Worm (Caenorhabditis elegans): Measurements from ENCODE around the gene ttr-13.

The ttr-13 gene

ce11 chrV:20655174-20655573 is 18.4 kb upstream of the ttr-13 start:
- TF ChIP-seq nhr-237 (tag; optimal IDR thresholded peaks at IDR 0.05), result no peak
- TF ChIP-seq elt-3 (tag; optimal IDR thresholded peaks at IDR 0.05), result no peak
- no peak for TF ChIP-seq egl-5 (tag; optimal IDR thresholded peaks at IDR 0.05)
- TF ChIP-seq hmg-11 (tag; optimal IDR thresholded peaks at IDR 0.05), result no peak
- no peak for TF ChIP-seq tbx-2 (tag; optimal IDR thresholded peaks at IDR 0.05)
- no peak for TF ChIP-seq lin-15B (tag; optimal IDR thresholded peaks at IDR 0.05)
- no peak for TF ChIP-seq nhr-43 (tag; optimal IDR thresholded peaks at IDR 0.05; ENCODE audit: poor library complexity, severe bottlenecking)
- TF ChIP-seq unc-62 (GFP tag; optimal IDR thresholded peaks at IDR 0.05), result no peak
- TF ChIP-seq ceh-9 (tag; optimal IDR thresholded peaks at IDR 0.05), result no peak
- no peak for TF ChIP-seq eor-1 (tag; optimal IDR thresholded peaks at IDR 0.05)
- no peak for TF ChIP-seq nhr-11 (tag; optimal IDR thresholded peaks at IDR 0.05)
- no peak for TF ChIP-seq daf-12 (tag; optimal IDR thresholded peaks at IDR 0.05)
- TF ChIP-seq nhr-77 (tag; optimal IDR thresholded peaks at IDR 0.05), result no peak
- TF ChIP-seq nhr-28 (tag; optimal IDR thresholded peaks at IDR 0.05), result no peak
- no peak for TF ChIP-seq nhr-23 (tag; optimal IDR thresholded peaks at IDR 0.05)
- TF ChIP-seq nhr-12 (tag; optimal IDR thresholded peaks at IDR 0.05), result no peak
- no peak for TF ChIP-seq ztf-11 (tag; optimal IDR thresholded peaks at IDR 0.05)

ce11 chrV:20654350-20654749 is 17.6 kb upstream of the ttr-13 start, which contains the start of gene mnr-1:
Gene mnr-1 (plus strand): TSS chrV:20654650.
- TF ChIP-seq nhr-77 (tag; optimal IDR thresholded peaks at IDR 0.05) (no peak), nhr-11 (tag; optimal IDR thresholded peaks at IDR 0.05) (no peak), pqm-1 (tag; optimal IDR thresholded peaks at IDR 0.05) (no peak), aly-2 (tag; optimal IDR thresholded peaks at IDR 0.05) (no peak), lsy-12 (tag; optimal IDR thresholded peaks at IDR 0.05) (no peak), nhr-12 (tag; optimal IDR thresholded peaks at IDR 0.05) (no peak), nhr-67 (tag; optimal IDR thresholded peaks at IDR 0.05) (no peak), jun-1 (tag; optimal IDR thresholded peaks at IDR 0.05) (no peak), tbx-2 (tag; optimal IDR thresholded peaks at IDR 0.05) (no peak), fkh-10 (GFP tag; optimal IDR thresholded peaks at IDR 0.05) (no peak), fos-1 (tag; optimal IDR thresholded peaks at IDR 0.05) (no peak), ztf-11 (tag; optimal IDR thresholded peaks at IDR 0.05) (no peak), unc-39 (tag; optimal IDR thresholded peaks at IDR 0.05) (no peak), hmg-11 (tag; optimal IDR thresholded peaks at IDR 0.05) (no peak), egl-5 (tag; optimal IDR thresholded peaks at IDR 0.05) (no peak), ceh-28 (tag; optimal IDR thresholded peaks at IDR 0.05) (no peak), nhr-237 (tag; optimal IDR thresholded peaks at IDR 0.05) (no peak), ceh-82 (tag; optimal IDR thresholded peaks at IDR 0.05) (no peak), elt-2 (tag; optimal IDR thresholded peaks at IDR 0.05) (no peak), eor-1 (tag; optimal IDR thresholded peaks at IDR 0.05) (no peak)

- TF ChIP-seq nhr-67 (tag; optimal IDR thresholded peaks at IDR 0.05) (no peak), aly-2 (tag; optimal IDR thresholded peaks at IDR 0.05) (no peak), unc-62 (GFP tag; optimal IDR thresholded peaks at IDR 0.05) (no peak), mdl-1 (tag; optimal IDR thresholded peaks at IDR 0.05) (no peak), unc-39 (tag; optimal IDR thresholded peaks at IDR 0.05) (no peak), skn-1 (tag; optimal IDR thresholded peaks at IDR 0.05) (no peak), elt-3 (tag; optimal IDR thresholded peaks at IDR 0.05) (no peak), fos-1 (tag; optimal IDR thresholded peaks at IDR 0.05) (no peak), egl-27 (tag; optimal IDR thresholded peaks at IDR 0.05) (no peak), nhr-28 (tag; optimal IDR thresholded peaks at IDR 0.05) (no peak), nhr-43 (tag; optimal IDR thresholded peaks at IDR 0.05; ENCODE audit: poor library complexity, severe bottlenecking) (no peak), ceh-28 (tag; optimal IDR thresholded peaks at IDR 0.05) (no peak), fkh-10 (GFP tag; optimal IDR thresholded peaks at IDR 0.05) (no peak), nhr-23 (tag; optimal IDR thresholded peaks at IDR 0.05) (no peak), nfya-1 (tag; optimal IDR thresholded peaks at IDR 0.05; ENCODE audit: insufficient read depth) (no peak), nhr-25 (tag; optimal IDR thresholded peaks at IDR 0.05) (no peak)
Observed at ce11 chrV:20651923-20652322, 15.2 kb upstream of the ttr-13 start.

- peak in 2 of 3 experiments; percentile 66 to 82 for TF ChIP-seq elt-3 (tag; optimal IDR thresholded peaks at IDR 0.05)
- TF ChIP-seq nhr-25 (tag; optimal IDR thresholded peaks at IDR 0.05), result peak; percentile 63
- TF ChIP-seq skn-1 (tag; optimal IDR thresholded peaks at IDR 0.05), result no peak
Observed at ce11 chrV:20648868-20649267, 12.1 kb upstream of the ttr-13 start.

- TF ChIP-seq aly-2 (tag; optimal IDR thresholded peaks at IDR 0.05), result no peak
- no peak for TF ChIP-seq lsy-12 (tag; optimal IDR thresholded peaks at IDR 0.05)
- no peak for TF ChIP-seq fos-1 (tag; optimal IDR thresholded peaks at IDR 0.05)
Observed at ce11 chrV:20645479-20645878, 8.7 kb upstream of the ttr-13 start.

Measured in whole organism, L3 larva.